Worm (Caenorhabditis elegans) whole organism, L4 larva: ENCODE measurements around the gene C33F10.8.

Experiments used
- ama-1 ChIP-seq: fragments of 150-350 bp; optimal IDR thresholded peaks from 2 replicates; lab custom pipeline; 2014; ENCODE audit warnings: inconsistent platforms, mixed read lengths
- spr-3 ChIP-seq: fragments of 200-800 bp; sonication (Bioruptor generic); optimal IDR thresholded peaks from 2 replicates; lab custom pipeline; 2018; ENCODE audit warnings: mild to moderate bottlenecking, missing genetic modification characterization, missing compliant biosample characterization

ce11 chrII:4827734-4828609 lies 2.9 kb upstream of the C33F10.8 start, which contains the start of the genes fbxb-88 and tbck-1:
- TF ChIP-seq spr-3, result no peak
- TF ChIP-seq ama-1 (lab: Kevin White, UChicago), result no peak
